Worm (Caenorhabditis elegans): ENCODE results near the gene F58F12.4.

Gene F58F12.4

DNA sequence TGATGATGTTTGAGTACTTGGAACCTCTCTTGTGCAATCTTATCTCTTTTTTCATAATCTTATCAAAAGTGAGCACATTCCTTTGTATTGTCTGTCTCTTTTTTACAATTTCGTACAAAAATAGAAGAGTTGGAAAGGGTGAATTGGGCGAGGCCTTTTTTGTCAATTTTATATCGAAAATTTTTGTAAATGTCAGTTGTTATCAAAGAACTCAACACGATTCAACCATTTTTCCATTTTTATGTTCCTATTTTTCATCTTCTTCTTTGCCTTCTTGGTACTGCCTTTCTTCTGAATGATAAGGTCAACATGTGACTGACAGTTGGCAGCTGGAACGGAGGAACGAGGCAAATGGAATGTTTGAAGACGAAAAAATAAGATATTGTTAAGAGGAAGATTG, 27.2 kb downstream of the F58F12.4 start (continued):
- TF ChIP-seq R02D3.7 (tag; optimal IDR thresholded peaks at IDR 0.05) (no peak), daf-16 (GFP tag; optimal IDR thresholded peaks at IDR 0.05) (peak in 1 of 2 experiments; percentile 32), daf-16 (tag; optimal IDR thresholded peaks at IDR 0.05) (peak; percentile 78), aha-1 (tag) (no peak), gei-8 (GFP tag; optimal IDR thresholded peaks at IDR 0.05) (no peak), nhr-237 (tag; optimal IDR thresholded peaks at IDR 0.05) (no peak), dve-1 (tag; optimal IDR thresholded peaks at IDR 0.05; ENCODE audit: insufficient read depth) (peak; percentile 89), F49E8.2 (tag; optimal IDR thresholded peaks at IDR 0.05; ENCODE audit: borderline replicate concordance) (no peak), hif-1 (tag; optimal IDR thresholded peaks at IDR 0.05) (no peak), nhr-48 (tag; optimal IDR thresholded peaks at IDR 0.05) (peak; percentile 48), nhr-6 (tag; optimal IDR thresholded peaks at IDR 0.05) (peak; percentile 32), mep-1 (tag; optimal IDR thresholded peaks at IDR 0.05) (peak; percentile 17)

DNA sequence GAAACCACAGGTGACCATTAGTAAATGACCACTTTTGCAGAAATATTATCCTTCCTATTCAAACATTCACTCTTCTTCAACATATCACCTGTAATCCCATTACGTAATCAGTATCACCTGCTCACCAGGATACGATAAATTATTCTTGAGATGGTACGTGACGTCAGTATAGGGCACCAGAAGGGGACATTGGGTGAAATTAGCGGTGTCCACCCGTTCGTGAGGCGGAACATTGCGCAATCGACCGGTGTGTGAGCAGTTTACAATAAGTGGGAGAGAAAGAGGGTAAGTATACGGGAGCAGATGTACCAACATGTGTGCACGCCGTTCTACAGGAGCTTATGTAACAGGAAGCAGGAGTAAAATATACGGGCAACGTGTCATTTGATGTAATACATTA, 31.4 kb downstream of the F58F12.4 start:
- peak in 1 of 2 experiments; percentile 1 for TF ChIP-seq unc-62 (GFP tag; optimal IDR thresholded peaks at IDR 0.05 in 1 of 2)
- TF ChIP-seq unc-62 (tag; optimal IDR thresholded peaks at IDR 0.05) = no peak
- no peak for TF ChIP-seq ceh-32 (tag; optimal IDR thresholded peaks at IDR 0.05; ENCODE audit: poor library complexity)

DNA sequence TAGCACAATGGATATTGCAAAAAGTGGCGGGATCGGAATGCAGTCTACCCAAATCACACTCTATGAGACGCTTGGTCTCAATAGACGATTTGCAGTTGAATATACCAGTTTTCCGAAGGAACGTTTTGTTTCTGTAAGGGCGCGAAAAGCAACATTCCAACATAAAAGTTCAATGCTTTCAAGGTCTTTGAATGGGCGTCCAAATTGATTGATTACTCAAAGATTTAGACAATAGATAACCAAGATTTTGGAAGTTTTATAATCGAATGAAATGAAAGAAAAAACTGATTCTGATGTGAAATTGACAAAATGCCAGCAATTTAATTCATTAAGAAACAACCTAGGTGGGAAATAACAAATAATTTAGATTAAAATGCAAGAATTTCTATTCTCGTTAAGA, 32.6 kb downstream of the F58F12.4 start:
- no peak for TF ChIP-seq nhr-42 (GFP tag; IDR thresholded peaks at IDR 0.05)
- peak; percentile 69 for TF ChIP-seq aha-1 (tag)
- no peak for TF ChIP-seq Y105C5A.15 (GFP tag; IDR thresholded peaks at IDR 0.05)
- no peak for TF ChIP-seq nhr-237 (tag; optimal IDR thresholded peaks at IDR 0.05)
- TF ChIP-seq nhr-111 (GFP tag; optimal IDR thresholded peaks at IDR 0.05) = no peak
- TF ChIP-seq Y75B8A.6 (GFP tag; IDR thresholded peaks at IDR 0.05) = no peak
- TF ChIP-seq ztf-7 (tag; optimal IDR thresholded peaks at IDR 0.05) = no peak
- no peak for TF ChIP-seq pha-4 (GFP tag; IDR thresholded peaks at IDR 0.05)
- no peak for TF ChIP-seq pha-4 (tag; optimal IDR thresholded peaks at IDR 0.05)

DNA sequence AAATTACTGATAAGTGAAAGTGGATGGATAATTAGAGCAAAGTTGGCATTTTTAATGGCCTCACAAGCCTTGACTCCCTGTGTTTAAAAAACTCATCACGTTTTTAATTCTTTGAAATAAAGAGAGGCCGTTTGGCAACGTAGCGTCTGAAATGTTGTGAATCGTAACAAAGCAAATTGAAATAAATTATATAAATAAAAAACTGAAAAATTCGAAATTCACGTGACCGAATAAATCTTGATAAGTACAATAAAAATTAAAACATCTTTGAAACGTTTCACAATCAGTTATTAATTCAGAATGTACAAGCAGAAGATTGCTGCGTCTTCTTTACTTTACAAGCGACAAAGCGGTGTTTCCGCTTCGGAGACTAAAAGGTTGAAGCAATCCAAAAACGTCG, 36.2 kb downstream of the F58F12.4 start, which contains the start of gene K03H9.3:
TSS of gene K03H9.3 (plus strand) at position 301 of the 400 bp plus-strand sequence.
- no peak for TF ChIP-seq lir-3 (tag; optimal IDR thresholded peaks at IDR 0.05)

DNA sequence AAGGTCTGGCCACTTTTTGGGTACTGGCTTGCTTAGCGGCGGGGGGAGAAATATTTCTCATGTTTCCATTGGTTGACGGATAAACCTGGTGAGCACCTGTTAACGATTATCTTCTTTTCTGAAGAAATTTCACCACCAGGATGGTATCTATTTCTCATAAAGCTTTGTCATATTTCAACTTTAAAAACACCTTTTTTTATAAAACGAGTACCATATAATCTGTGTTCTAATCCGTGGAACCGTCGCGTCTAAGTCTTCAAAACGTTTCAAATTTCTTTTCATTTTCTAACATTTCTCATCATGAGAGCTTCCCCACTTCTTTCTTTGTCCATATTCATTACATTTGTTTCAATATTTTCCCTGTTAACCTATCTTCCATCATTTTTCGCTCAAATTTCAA, 39.4 kb downstream of the F58F12.4 start, which contains the start of gene col-75:
TSS of gene col-75 (plus strand) at position 301 of the 400 bp plus-strand sequence.
- TF ChIP-seq nhr-42 (GFP tag; IDR thresholded peaks at IDR 0.05) (no peak), T20F7.1 (GFP tag; optimal IDR thresholded peaks at IDR 0.05) (no peak), Y48G9A.11 (GFP tag; IDR thresholded peaks at IDR 0.05) (no peak), ZK546.5 (tag; optimal IDR thresholded peaks at IDR 0.05) (no peak), dve-1 (tag; optimal IDR thresholded peaks at IDR 0.05; ENCODE audit: insufficient read depth) (no peak), ZK337.2 (GFP tag; IDR thresholded peaks at IDR 0.05) (no peak), zfp-2 (tag; optimal IDR thresholded peaks at IDR 0.05) (no peak), hlh-30 (tag; optimal IDR thresholded peaks at IDR 0.05; ENCODE audit: insufficient read depth) (no peak), rbr-2 (tag; optimal IDR thresholded peaks at IDR 0.05) (no peak), php-3 (GFP tag; IDR thresholded peaks at IDR 0.05) (no peak), dmd-6 (GFP tag; IDR thresholded peaks at IDR 0.05) (no peak), fos-1 (tag; optimal IDR thresholded peaks at IDR 0.05) (no peak), spr-3 (GFP tag; optimal IDR thresholded peaks at IDR 0.05) (no peak), nhr-41 (GFP tag; IDR thresholded peaks at IDR 0.05) (no peak), F37D6.2 (tag; optimal IDR thresholded peaks at IDR 0.05) (no peak), spr-1 (tag; optimal IDR thresholded peaks at IDR 0.05) (no peak), egl-27 (tag; optimal IDR thresholded peaks at IDR 0.05) (no peak), Y105C5A.15 (GFP tag; IDR thresholded peaks at IDR 0.05) (no peak), nhr-28 (tag; optimal IDR thresholded peaks at IDR 0.05) (no peak)
